Fruit fly (Drosophila melanogaster): Measurements from ENCODE around the gene by.
A peak's percentile ranks its signal among the peaks of the same experiment; 100 is the strongest.

Gene by

DNA sequence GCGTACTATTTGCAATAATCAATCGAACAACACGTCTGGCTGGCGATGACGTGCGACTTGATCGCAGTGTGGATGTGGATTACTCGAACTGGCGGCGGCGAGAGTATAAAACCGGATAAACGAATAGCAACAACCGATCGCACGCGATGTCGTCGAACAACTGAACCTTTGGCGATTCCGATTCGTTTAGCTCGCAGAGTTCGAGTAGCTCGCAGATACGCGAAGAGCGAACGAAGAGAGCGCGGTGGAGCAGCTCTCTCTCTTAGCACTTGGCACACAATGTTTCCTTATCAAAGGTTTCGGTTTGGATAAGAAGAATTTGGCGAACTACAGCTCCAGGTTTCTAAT, 30.4 kb downstream of the by start, which contains the start of gene RhoL (continued):
- TF ChIP-seq ci (GFP tag; IDR thresholded peaks at IDR 0.05) (peak; percentile 73; the same call in 2 of the 3 replicates), CG18476 (GFP tag; optimal IDR thresholded peaks at IDR 0.05) (no peak), bowl (GFP tag; IDR thresholded peaks at IDR 0.05) (peak; percentile 70), CG8388 (GFP tag; optimal IDR thresholded peaks at IDR 0.05) (no peak), CG14860 (GFP tag; IDR thresholded peaks at IDR 0.05; ENCODE audit: partially characterized antibody) (no peak), crp (GFP tag; optimal IDR thresholded peaks at IDR 0.05) (no peak), bcd (GFP tag; optimal IDR thresholded peaks at IDR 0.05) (no peak), CG8765 (GFP tag; IDR thresholded peaks at IDR 0.05) (no peak), CG10979 (tag; optimal IDR thresholded peaks at IDR 0.05) (no peak), wek (GFP tag; optimal IDR thresholded peaks at IDR 0.05) (no peak), ttk (GFP tag; IDR thresholded peaks at IDR 0.05) (no peak), lbe (GFP tag; optimal IDR thresholded peaks at IDR 0.05) (no peak), CG1647 (GFP tag; optimal IDR thresholded peaks at IDR 0.05) (no peak), psq (GFP tag; optimal IDR thresholded peaks at IDR 0.05) (no peak), esg (GFP tag; conservative IDR thresholded peaks at IDR 0.05) (no peak), dpn (GFP tag; optimal IDR thresholded peaks at IDR 0.05) (no peak), Dref (GFP tag; IDR thresholded peaks at IDR 0.05) (no peak), lilli (GFP tag; optimal IDR thresholded peaks at IDR 0.05) (peak; percentile 34), pita (GFP tag; optimal IDR thresholded peaks at IDR 0.05) (no peak), CG6854 (GFP tag; optimal IDR thresholded peaks at IDR 0.05) (peak; percentile 49), CG13287 (GFP tag; IDR thresholded peaks at IDR 0.05; ENCODE audit: partially characterized antibody) (peak; percentile 73), oc (tag; optimal IDR thresholded peaks at IDR 0.05) (no peak), fd3F (GFP tag; optimal IDR thresholded peaks at IDR 0.05) (no peak), CG9797 (GFP tag; optimal IDR thresholded peaks at IDR 0.05) (no peak), BtbVII (GFP tag; optimal IDR thresholded peaks at IDR 0.05) (no peak), Med (GFP tag) (peak; percentile 88), Side (GFP tag; optimal IDR thresholded peaks at IDR 0.05) (peak; percentile 31), CG6813 (GFP tag; optimal IDR thresholded peaks at IDR 0.05) (no peak), sens (GFP tag) (peak; percentile 83), D19A (tag; optimal IDR thresholded peaks at IDR 0.05) (peak; percentile 20), Sin3A (optimal IDR thresholded peaks at IDR 0.05) (no peak), Lhr (GFP tag; optimal IDR thresholded peaks at IDR 0.05) (no peak), seq (GFP tag; IDR thresholded peaks at IDR 0.05) (no peak), Meics (GFP tag; optimal IDR thresholded peaks at IDR 0.05) (no peak), CG5245 (GFP tag; optimal IDR thresholded peaks at IDR 0.05) (no peak), Elba2 (GFP tag; optimal IDR thresholded peaks at IDR 0.05) (no peak), gro (GFP tag; optimal IDR thresholded peaks at IDR 0.05) (peak; percentile 61), br (optimal IDR thresholded peaks at IDR 0.05) (no peak), sob (GFP tag; IDR thresholded peaks at IDR 0.05) (no peak), pnt (GFP tag; optimal IDR thresholded peaks at IDR 0.05) (no peak), Spps (tag; optimal IDR thresholded peaks at IDR 0.05) (no peak), CG15479 (GFP tag; optimal IDR thresholded peaks at IDR 0.05) (no peak), tgo (GFP tag; IDR thresholded peaks at IDR 0.05) (no peak), CG13424 (tag; optimal IDR thresholded peaks at IDR 0.05) (no peak), CG13775 (GFP tag; optimal IDR thresholded peaks at IDR 0.05) (no peak), CG5953 (GFP tag; IDR thresholded peaks at IDR 0.05) (0 out of 2 replicates have a peak, but pooled peaks have one; percentile 8), CG7786 (GFP tag; optimal IDR thresholded peaks at IDR 0.05) (no peak), Ptx1 (GFP tag; IDR thresholded peaks at IDR 0.05) (no peak), CG6272 (GFP tag; IDR thresholded peaks at IDR 0.05) (no peak), insv (GFP tag; optimal IDR thresholded peaks at IDR 0.05) (no peak), lola (GFP tag; optimal IDR thresholded peaks at IDR 0.05) (no peak), CG8281 (tag; optimal IDR thresholded peaks at IDR 0.05) (no peak)
